Worm (Caenorhabditis elegans) whole organism, L2 larva: ENCODE measurements around the gene sel-8.

Experiments used
- C34F6.9 ChIP-seq: fragments of 150-350 bp; optimal IDR thresholded peaks from 2 replicates; lab custom pipeline; 2014; ENCODE audit warnings: missing biosample characterization, missing genetic modification characterization
- F13H6.1 ChIP-seq: sonication (generic microtip); optimal IDR thresholded peaks from 2 replicates; lab custom pipeline; 2016; ENCODE audit warnings: missing genetic modification characterization, missing compliant biosample characterization
- R02D3.7 ChIP-seq: fragments of 150-350 bp; optimal IDR thresholded peaks from 2 replicates; lab custom pipeline; 2014; ENCODE audit warnings: missing biosample characterization, missing genetic modification characterization
- Y55F3AM.14 ChIP-seq: fragments of 200-800 bp; sonication (Bioruptor generic); optimal IDR thresholded peaks from 2 replicates; lab custom pipeline; 2018; ENCODE audit warnings: mild to moderate bottlenecking, missing genetic modification characterization, missing compliant biosample characterization
- ZK546.5 ChIP-seq: sonication (generic microtip); optimal IDR thresholded peaks from 2 replicates; lab custom pipeline; 2017; ENCODE audit warnings: missing biosample characterization, missing genetic modification characterization
- ama-1 ChIP-seq: fragments of 150-350 bp; optimal IDR thresholded peaks from 2 replicates; lab custom pipeline; 2018; ENCODE audit warnings: inconsistent platforms
- blmp-1 ChIP-seq: sonication (generic microtip); optimal IDR thresholded peaks from 2 replicates; lab custom pipeline; 2017; ENCODE audit warnings: missing genetic modification characterization, mild to moderate bottlenecking, missing compliant biosample characterization, antibody characterized with exemption, moderate library complexity; ENCODE audit not compliant: insufficient read depth
- ceh-82 ChIP-seq: fragments of 150-350 bp; optimal IDR thresholded peaks from 2 replicates; lab custom pipeline; 2014; ENCODE audit warnings: missing biosample characterization, missing genetic modification characterization
- egl-27 ChIP-seq: sonication (generic microtip); optimal IDR thresholded peaks from 3 replicates; lab custom pipeline; 2017; ENCODE audit warnings: missing biosample characterization, missing genetic modification reagents, missing genetic modification characterization
- fos-1 ChIP-seq: fragments of 150-350 bp; optimal IDR thresholded peaks from 2 replicates; lab custom pipeline; 2014; ENCODE audit warnings: missing biosample characterization, missing genetic modification characterization
- gmeb-1 ChIP-seq: fragments of 150-350 bp; optimal IDR thresholded peaks from 2 replicates; lab custom pipeline; 2014; ENCODE audit warnings: missing biosample characterization, missing genetic modification characterization
- lin-11 ChIP-seq: fragments of 150-350 bp; sonication (generic microtip); optimal IDR thresholded peaks from 2 replicates; lab custom pipeline; 2014; ENCODE audit warnings: missing biosample characterization, missing genetic modification characterization, inconsistent platforms, mixed read lengths
- lin-39 ChIP-seq: fragments of 150-350 bp; optimal IDR thresholded peaks from 2 replicates; lab custom pipeline; 2014; ENCODE audit warnings: missing biosample characterization, missing genetic modification reagents, missing genetic modification characterization
- mab-5 ChIP-seq: fragments of 150-350 bp; optimal IDR thresholded peaks from 2 replicates; lab custom pipeline; 2014; ENCODE audit warnings: missing biosample characterization, missing genetic modification characterization
- mbf-1 ChIP-seq: sonication (generic microtip); optimal IDR thresholded peaks from 2 replicates; lab custom pipeline; 2017; ENCODE audit warnings: missing biosample characterization, missing genetic modification characterization
- mdl-1 ChIP-seq, 2 experiments: fragments of 150-350 bp in 1 of 2; sonication (generic microtip) in 1 of 2; optimal IDR thresholded peaks; 2 replicates each; lab custom pipeline; 2017; ENCODE audit warnings: missing biosample characterization in 2 of 2, missing genetic modification characterization in 2 of 2
- nhr-10 ChIP-seq: sonication (generic microtip); optimal IDR thresholded peaks from 2 replicates; lab custom pipeline; 2017; ENCODE audit warnings: missing biosample characterization, missing genetic modification characterization
- nhr-23 ChIP-seq: fragments of 150-350 bp; optimal IDR thresholded peaks from 2 replicates; lab custom pipeline; 2014; ENCODE audit warnings: missing biosample characterization, missing genetic modification reagents, missing genetic modification characterization
- nhr-6 ChIP-seq: fragments of 150-350 bp; optimal IDR thresholded peaks from 2 replicates; lab custom pipeline; 2014; ENCODE audit warnings: missing biosample characterization, missing genetic modification characterization
- nhr-77 ChIP-seq: fragments of 150-350 bp; optimal IDR thresholded peaks from 2 replicates; lab custom pipeline; 2014; ENCODE audit warnings: missing biosample characterization, missing genetic modification characterization
- peb-1 ChIP-seq: fragments of 150-350 bp; optimal IDR thresholded peaks from 2 replicates; lab custom pipeline; 2014; ENCODE audit warnings: missing biosample characterization, missing genetic modification characterization
- sem-4 ChIP-seq: fragments of 150-350 bp; optimal IDR thresholded peaks from 2 replicates; lab custom pipeline; 2014; ENCODE audit warnings: missing biosample characterization, missing genetic modification reagents, missing genetic modification characterization
- skn-1 ChIP-seq: sonication (generic microtip); optimal IDR thresholded peaks from 2 replicates; lab custom pipeline; 2017; ENCODE audit warnings: missing biosample characterization, missing genetic modification characterization
- sma-9 ChIP-seq, 2 experiments: fragments of 150-350 bp in 1 of 2; sonication (generic microtip) in 1 of 2; optimal IDR thresholded peaks; 2 replicates each; lab custom pipeline; 2014 to 2016; ENCODE audit warnings: missing genetic modification characterization in 2 of 2, mild to moderate bottlenecking in 1 of 2, missing biosample characterization in 1 of 2, missing compliant biosample characterization in 1 of 2, missing genetic modification reagents in 1 of 2, moderate library complexity in 1 of 2
- snpc-4 ChIP-seq: fragments of 150-350 bp; optimal IDR thresholded peaks from 2 replicates; lab custom pipeline; 2014; ENCODE audit warnings: missing biosample characterization, missing genetic modification characterization
- unc-39 ChIP-seq: fragments of 150-350 bp; optimal IDR thresholded peaks from 2 replicates; lab custom pipeline; 2014; ENCODE audit warnings: missing biosample characterization, missing genetic modification characterization
- unc-55 ChIP-seq: fragments of 150-350 bp; sonication (generic microtip); optimal IDR thresholded peaks from 3 replicates; lab custom pipeline; 2014; ENCODE audit warnings: missing biosample characterization, missing genetic modification reagents, missing genetic modification characterization
- unc-62 ChIP-seq: fragments of 150-350 bp; optimal IDR thresholded peaks from 2 replicates; lab custom pipeline; 2014; ENCODE audit warnings: missing biosample characterization, missing genetic modification reagents, missing genetic modification characterization
- ztf-1 ChIP-seq: fragments of 200-800 bp; sonication (Bioruptor generic); conservative IDR thresholded peaks from 2 replicates; pipeline ENCODE4 v1.3.6; 2022; ENCODE audit warnings: missing genetic modification characterization, missing compliant biosample characterization
- ztf-4 ChIP-seq: fragments of 150-350 bp; optimal IDR thresholded peaks from 2 replicates; lab custom pipeline; 2014; ENCODE audit warnings: missing biosample characterization, missing genetic modification characterization

sel-8 gene

DNA sequence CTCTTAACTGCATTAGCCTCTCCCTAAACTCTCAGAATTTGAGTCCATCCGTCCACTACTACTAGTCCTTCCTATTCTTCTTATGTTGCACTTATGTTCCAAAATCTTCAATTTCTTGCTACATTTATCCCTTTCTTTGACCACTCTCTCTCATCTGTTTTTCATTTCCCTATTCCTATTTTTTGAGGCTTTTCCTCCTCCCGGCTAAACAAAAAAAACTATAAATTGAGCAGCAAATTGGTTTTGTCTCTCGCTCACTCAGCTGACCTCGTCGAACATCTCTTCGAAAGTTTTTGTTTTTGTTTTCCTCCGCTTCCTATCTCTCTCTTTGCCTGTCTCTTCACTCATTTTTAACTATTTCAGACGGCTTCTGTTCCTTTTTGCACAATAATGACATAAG lies 36.6 kb downstream of the sel-8 start, which contains the start of gene ptp-1:
Gene ptp-1 (plus strand): TSS at position 358 of the 400 bp plus-strand sequence.
- TF ChIP-seq nhr-10 (no peak), C34F6.9 (peak; percentile 11), nhr-6 (tag; lab: Kevin White, UChicago) (no peak), blmp-1 (tag; lab: Kevin White, UChicago) (no peak), ztf-1 (GFP tag; lab: Robert Waterston, UW) (no peak)

DNA sequence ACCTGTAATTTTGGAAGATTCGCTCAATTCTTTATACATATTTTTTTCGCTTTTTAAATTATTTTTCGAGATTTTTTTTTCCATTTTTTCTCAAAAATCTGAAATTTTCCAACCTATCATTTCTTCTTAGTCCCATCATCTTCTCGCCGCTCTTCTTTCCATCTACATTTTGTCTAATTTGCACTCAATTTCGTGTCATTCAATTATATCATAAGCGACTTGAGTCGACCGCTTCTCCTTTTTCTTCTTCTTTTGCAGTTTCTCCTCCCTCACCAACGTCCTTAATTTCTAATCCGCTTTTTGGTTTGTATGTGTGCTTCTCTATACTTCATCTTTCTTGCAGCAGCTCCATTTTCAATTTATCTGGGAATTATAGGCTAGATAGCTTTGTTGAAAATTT lies 38.8 kb downstream of the sel-8 start:
- no peak for TF ChIP-seq sem-4 (tag; lab: Kevin White, UChicago)
- TF ChIP-seq nhr-77 (tag; lab: Kevin White, UChicago) = no peak
- no peak for TF ChIP-seq snpc-4 (tag; lab: Kevin White, UChicago)
- no peak for TF ChIP-seq blmp-1 (tag; lab: Kevin White, UChicago)
- TF ChIP-seq fos-1 (tag; lab: Kevin White, UChicago) = no peak

ce11 chrIII:3583341-3583740 lies 43.6 kb downstream of the sel-8 start:
- TF ChIP-seq ceh-82 (tag; lab: Kevin White, UChicago) (no peak), mab-5 (no peak), ztf-4 (tag; lab: Kevin White, UChicago) (no peak), ZK546.5 (tag; lab: Kevin White, UChicago) (no peak), unc-55 (GFP tag; lab: Kevin White, UChicago) (peak; percentile 59), gmeb-1 (tag; lab: Kevin White, UChicago) (no peak), unc-39 (tag; lab: Kevin White, UChicago) (no peak)

- TF ChIP-seq fos-1 (tag; lab: Kevin White, UChicago) = peak; percentile 19
- TF ChIP-seq lin-39 = no peak
Observed at ce11 chrIII:3581636-3582035, 45.3 kb downstream of the sel-8 start, which contains the start of gene C48D5.3. TSS of gene C48D5.3 (minus strand) at chrIII:3581736.

ce11 chrIII:3573281-3573680 lies 53.7 kb downstream of the sel-8 start, which contains the start of gene nhr-6:
TSS of gene nhr-6 (plus strand) at chrIII:3573581.
- TF ChIP-seq peb-1 (tag; lab: Kevin White, UChicago) (no peak), mbf-1 (tag; lab: Kevin White, UChicago) (no peak), fos-1 (tag; lab: Kevin White, UChicago) (no peak), unc-62 (GFP tag; lab: Kevin White, UChicago) (no peak), blmp-1 (tag; lab: Kevin White, UChicago) (no peak)

DNA sequence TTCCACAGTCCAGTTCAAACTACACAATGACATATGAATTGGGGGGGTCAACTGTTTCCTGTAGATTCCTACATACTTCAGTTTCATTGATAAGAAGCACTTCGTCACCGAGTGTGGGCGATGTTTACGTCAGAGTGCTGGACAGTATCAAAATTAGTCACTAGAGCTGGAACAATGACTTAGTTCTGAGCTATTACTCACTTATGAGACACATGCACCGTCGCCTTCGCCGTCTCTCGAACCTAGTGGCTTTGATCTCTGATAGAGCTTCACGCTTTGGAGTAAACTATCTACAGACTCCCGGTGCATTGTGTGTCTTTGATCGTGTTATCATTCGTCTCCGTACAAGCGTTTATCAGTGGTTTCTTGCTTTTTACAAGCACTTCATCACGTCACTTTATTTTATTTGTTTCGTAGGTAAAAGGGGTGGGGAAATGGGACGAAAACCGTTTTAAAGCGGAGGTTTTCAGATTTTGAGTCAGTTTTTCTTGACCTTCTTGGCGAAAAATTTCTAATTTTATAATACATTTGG lies 55.5 kb downstream of the sel-8 start:
- TF ChIP-seq F13H6.1 (tag; lab: Kevin White, UChicago) (peak; percentile 3), mdl-1 (tag; optimal IDR thresholded peaks at IDR 0.05; lab: Kevin White, UChicago) (no peak), C34F6.9 (no peak), sma-9 (GFP tag; optimal IDR thresholded peaks at IDR 0.05; lab: Kevin White, UChicago) (peak; percentile 63), sma-9 (tag; optimal IDR thresholded peaks at IDR 0.05; lab: Kevin White, UChicago) (no peak), fos-1 (tag; lab: Kevin White, UChicago) (peak; percentile 75), egl-27 (tag; lab: Kevin White, UChicago) (no peak)

- TF ChIP-seq C34F6.9 (no peak), unc-55 (GFP tag; lab: Kevin White, UChicago) (no peak), R02D3.7 (no peak), skn-1 (no peak), ama-1 (lab: Kevin White, UChicago) (no peak), nhr-23 (tag; lab: Kevin White, UChicago) (no peak), fos-1 (tag; lab: Kevin White, UChicago) (no peak), nhr-10 (no peak), nhr-77 (tag; lab: Kevin White, UChicago) (no peak), F13H6.1 (tag; lab: Kevin White, UChicago) (no peak), Y55F3AM.14 (no peak), sem-4 (tag; lab: Kevin White, UChicago) (no peak), lin-11 (tag; lab: Kevin White, UChicago) (no peak), unc-62 (GFP tag; lab: Kevin White, UChicago) (no peak), ceh-82 (tag; lab: Kevin White, UChicago) (no peak), sma-9 (GFP tag; optimal IDR thresholded peaks at IDR 0.05; lab: Kevin White, UChicago) (no peak), sma-9 (tag; optimal IDR thresholded peaks at IDR 0.05; lab: Kevin White, UChicago) (no peak)
Observed at ce11 chrIII:3569763-3570162, 57.2 kb downstream of the sel-8 start.
